Worm (Caenorhabditis elegans): ENCODE results near the gene F49H12.3.

DNA sequence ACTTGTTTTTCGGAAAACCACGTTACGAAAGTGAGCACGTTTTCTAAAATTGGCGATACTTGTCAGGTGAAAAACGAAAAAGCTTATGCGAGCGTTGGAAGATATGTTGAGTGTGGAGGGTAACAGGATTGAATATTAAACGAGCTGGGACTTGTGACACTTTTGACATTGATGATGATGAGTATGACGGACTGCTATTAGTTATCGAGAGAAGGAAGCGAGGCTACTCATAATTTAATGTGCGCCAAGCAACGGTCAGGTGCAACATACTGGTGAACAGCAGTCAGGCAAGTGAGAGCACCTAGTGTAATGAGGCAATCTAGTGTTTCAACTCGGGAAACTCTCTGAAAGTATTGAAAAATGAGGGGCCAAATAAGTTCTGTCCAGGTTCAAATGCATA lies 34.0 kb upstream of the F49H12.3 start:
- TF ChIP-seq lin-13 (GFP tag; optimal IDR thresholded peaks at IDR 0.05) (no peak), ama-1 (optimal IDR thresholded peaks at IDR 0.05) (no peak), skn-1 (tag; optimal IDR thresholded peaks at IDR 0.05) (no peak), lsy-2 (tag; optimal IDR thresholded peaks at IDR 0.05) (no peak), aly-2 (tag; optimal IDR thresholded peaks at IDR 0.05) (no peak), nhr-77 (tag; optimal IDR thresholded peaks at IDR 0.05) (no peak), swsn-7 (tag; optimal IDR thresholded peaks at IDR 0.05) (no peak), fkh-8 (tag; optimal IDR thresholded peaks at IDR 0.05) (no peak), pax-3 (tag; optimal IDR thresholded peaks at IDR 0.05) (no peak)
